Fruit fly (Drosophila melanogaster): ENCODE measurements around the gene Pglym87.
A peak's percentile ranks its signal among the peaks of the same experiment; 100 is the strongest.

The Pglym87 gene

DNA sequence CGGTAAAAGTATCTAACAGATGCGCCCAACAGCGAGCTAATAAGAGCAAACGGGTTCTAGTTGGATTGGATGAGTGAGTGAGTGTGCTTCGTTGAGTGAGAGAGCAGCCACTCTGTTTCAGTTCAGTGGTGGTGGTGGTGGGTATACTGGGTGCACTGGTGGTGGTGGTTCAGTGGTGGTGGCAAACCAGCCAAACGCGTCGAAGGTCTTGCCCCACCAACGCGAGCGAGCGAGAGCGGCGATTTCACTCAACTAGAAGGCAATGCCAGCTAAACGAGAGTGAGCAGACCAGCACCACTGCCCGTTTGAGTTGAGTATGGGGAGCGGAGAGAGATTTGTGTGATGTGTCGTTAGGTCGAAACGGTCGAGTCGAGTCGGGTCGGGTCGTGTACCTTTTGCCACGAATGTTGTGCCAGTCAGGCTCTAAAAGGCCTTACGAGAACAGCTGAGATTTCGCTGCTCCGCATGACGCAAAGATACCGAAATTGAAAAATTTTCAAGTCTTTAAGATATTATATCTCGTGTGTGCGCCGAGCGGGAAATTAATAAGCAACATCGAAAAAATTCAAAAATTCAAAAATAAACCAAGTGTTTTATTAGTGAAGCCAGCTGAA, 48.3 kb upstream of the Pglym87 start (continued):
- TF ChIP-seq CG6272 (GFP tag; IDR thresholded peaks at IDR 0.05) (no peak), gcm (GFP tag; optimal IDR thresholded peaks at IDR 0.05) (peak; percentile 4), CG15011 (GFP tag; optimal IDR thresholded peaks at IDR 0.05) (no peak), twi (tag; optimal IDR thresholded peaks at IDR 0.05) (no peak), vfl (GFP tag; optimal IDR thresholded peaks at IDR 0.05) (no peak), oc (tag; optimal IDR thresholded peaks at IDR 0.05) (no peak), br (optimal IDR thresholded peaks at IDR 0.05) (no peak), seq (GFP tag; IDR thresholded peaks at IDR 0.05) (peak; percentile 94)

DNA sequence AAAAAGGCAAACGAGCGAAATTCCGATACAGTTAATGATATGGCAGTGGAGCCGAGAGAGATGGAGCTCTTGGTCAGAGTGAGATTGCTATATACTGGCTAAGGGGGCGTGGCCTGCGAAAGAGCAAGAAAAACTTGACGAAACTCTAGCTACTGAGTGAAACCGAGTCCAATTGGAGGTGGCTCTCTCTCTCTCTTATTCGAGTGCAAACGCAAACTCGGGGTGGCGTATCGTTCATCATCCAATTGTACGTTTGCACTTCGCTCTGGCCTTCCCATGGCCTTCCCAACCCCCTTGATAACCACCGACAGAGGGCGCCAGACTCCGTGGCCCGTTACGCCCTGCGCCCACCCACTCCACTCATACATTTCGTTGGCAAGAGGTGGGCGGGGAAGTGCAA, 46.5 kb upstream of the Pglym87 start:
- no peak for TF ChIP-seq Hmx (GFP tag; optimal IDR thresholded peaks at IDR 0.05)
- TF ChIP-seq CTCF (GFP tag; optimal IDR thresholded peaks at IDR 0.05): peak; percentile 87
- TF ChIP-seq CG13287 (GFP tag; IDR thresholded peaks at IDR 0.05; ENCODE audit: partially characterized antibody): peak; percentile 23; the same call in 1 of the 2 replicates
- no peak for TF ChIP-seq br (optimal IDR thresholded peaks at IDR 0.05)
- 0 out of 3 replicates have a peak, but pooled peaks have one; percentile 6 for TF ChIP-seq HLH4C (GFP tag; IDR thresholded peaks at IDR 0.05; ENCODE audit: partially characterized antibody)
- peak; percentile 59 for TF ChIP-seq ftz-f1 (GFP tag; optimal IDR thresholded peaks at IDR 0.05)
- peak; percentile 63 for TF ChIP-seq nerfin-1 (tag; optimal IDR thresholded peaks at IDR 0.05)
- no peak for TF ChIP-seq chm (GFP tag; IDR thresholded peaks at IDR 0.05)
- TF ChIP-seq Deaf1 (tag; optimal IDR thresholded peaks at IDR 0.05): peak; percentile 65
- no peak for TF ChIP-seq Lpt (GFP tag; optimal IDR thresholded peaks at IDR 0.05)
- no peak for TF ChIP-seq Optix (GFP tag; IDR thresholded peaks at IDR 0.05)
- TF ChIP-seq cg (GFP tag; optimal IDR thresholded peaks at IDR 0.05): peak; percentile 51
- no peak for TF ChIP-seq tin (GFP tag; optimal IDR thresholded peaks at IDR 0.05)
- peak; percentile 44 for TF ChIP-seq yki (optimal IDR thresholded peaks at IDR 0.05)
- no peak for TF ChIP-seq hth (optimal IDR thresholded peaks at IDR 0.05)
- no peak for TF ChIP-seq CG2712 (tag; optimal IDR thresholded peaks at IDR 0.05)
- TF ChIP-seq tna (GFP tag; IDR thresholded peaks at IDR 0.05; ENCODE audit: partially characterized antibody): no peak
- TF ChIP-seq Nf-YC (tag; optimal IDR thresholded peaks at IDR 0.05): peak; percentile 97
- TF ChIP-seq Trl (optimal IDR thresholded peaks at IDR 0.05): peak; percentile 80 to 86
- no peak for TF ChIP-seq Trl (GFP tag; optimal IDR thresholded peaks at IDR 0.05)
- TF ChIP-seq MTF-1 (GFP tag; optimal IDR thresholded peaks at IDR 0.05; ENCODE audit: borderline replicate concordance): no peak
- peak; percentile 98 for TF ChIP-seq z (GFP tag; IDR thresholded peaks at IDR 0.05)
- TF ChIP-seq zen (tag; optimal IDR thresholded peaks at IDR 0.05): no peak
- 0 out of 2 replicates have a peak, but pooled peaks have one; percentile 27 for TF ChIP-seq Nf-YA (GFP tag; IDR thresholded peaks at IDR 0.05)
- TF ChIP-seq repo (GFP tag; optimal IDR thresholded peaks at IDR 0.05): no peak
- TF ChIP-seq CG3407 (GFP tag; optimal IDR thresholded peaks at IDR 0.05): no peak
- peak; percentile 29 for TF ChIP-seq sd (tag; optimal IDR thresholded peaks at IDR 0.05)
- TF ChIP-seq Chrac-16 (GFP tag; optimal IDR thresholded peaks at IDR 0.05): no peak
- no peak for TF ChIP-seq MESR4 (GFP tag; optimal IDR thresholded peaks at IDR 0.05)
- peak; percentile 28; the same call in 1 of the 2 replicates for TF ChIP-seq Scr (GFP tag; IDR thresholded peaks at IDR 0.05; ENCODE audit: partially characterized antibody)
- peak; percentile 72 for TF ChIP-seq Elba2 (GFP tag; optimal IDR thresholded peaks at IDR 0.05)
- TF ChIP-seq CG1832 (GFP tag; optimal IDR thresholded peaks at IDR 0.05): peak; percentile 61
- TF ChIP-seq insv (GFP tag; optimal IDR thresholded peaks at IDR 0.05): peak; percentile 69 to 95
- TF ChIP-seq CG5953 (GFP tag; IDR thresholded peaks at IDR 0.05): no peak
- peak; percentile 88 for TF ChIP-seq CG10321 (GFP tag; IDR thresholded peaks at IDR 0.05)
- peak; percentile 63 for TF ChIP-seq Jarid2 (GFP tag; optimal IDR thresholded peaks at IDR 0.05)
- no peak for TF ChIP-seq CG34376 (GFP tag; optimal IDR thresholded peaks at IDR 0.05)
- TF ChIP-seq CG8765 (GFP tag; IDR thresholded peaks at IDR 0.05): no peak
- no peak for TF ChIP-seq oc (tag; optimal IDR thresholded peaks at IDR 0.05)
- peak; percentile 5 for TF ChIP-seq nom (GFP tag; optimal IDR thresholded peaks at IDR 0.05)
- peak; percentile 97 for TF ChIP-seq Nf-YB (GFP tag; optimal IDR thresholded peaks at IDR 0.05)
- no peak for TF ChIP-seq CG15514 (GFP tag; optimal IDR thresholded peaks at IDR 0.05)
- TF ChIP-seq CG10462 (GFP tag; optimal IDR thresholded peaks at IDR 0.05): no peak
- peak in 1 of 2 experiments; percentile 81 for TF ChIP-seq Hr78 (GFP tag; optimal IDR thresholded peaks at IDR 0.05)
